Fruit fly (Drosophila melanogaster) whole organism, embryonic: ENCODE measurements around the gene ppk24.

Experiments
- Ada2b ChIP-seq: fragments of 200-800 bp; sonication (Bioruptor generic); IDR thresholded peaks from 2 replicates; pipeline ENCODE4 v1.3.6; 2022; ENCODE audit warnings: missing biosample characterization, missing genetic modification characterization
- Adf1 ChIP-seq: fragments of 200-800 bp; sonication (Bioruptor generic); IDR thresholded peaks from 2 replicates; pipeline ENCODE4 v1.3.6; 2022; ENCODE audit warnings: missing biosample characterization, missing genetic modification characterization
- Asciz ChIP-seq: fragments of 200-800 bp; sonication (Bioruptor generic); optimal IDR thresholded peaks from 2 replicates; lab custom pipeline; 2017; ENCODE audit warnings: missing biosample characterization, mild to moderate bottlenecking, missing genetic modification characterization, missing genetic modification reagents
- CG10209 ChIP-seq: fragments of 200-800 bp; sonication (Bioruptor generic); optimal IDR thresholded peaks from 3 replicates; lab custom pipeline; 2017; ENCODE audit warnings: missing biosample characterization, mild to moderate bottlenecking, missing genetic modification characterization, missing genetic modification reagents
- CG10267 ChIP-seq: fragments of 200-800 bp; sonication (Bioruptor generic); optimal IDR thresholded peaks from 2 replicates; lab custom pipeline; 2018; ENCODE audit warnings: missing biosample characterization, mild to moderate bottlenecking, missing genetic modification characterization, moderate library complexity
- CG10321 ChIP-seq: fragments of 200-800 bp; sonication (Bioruptor generic); IDR thresholded peaks from 2 replicates; pipeline ENCODE4 v1.3.6; 2022; ENCODE audit warnings: missing biosample characterization, missing genetic modification characterization
- CG11723 ChIP-seq: fragments of 200-800 bp; sonication (Bioruptor generic); optimal IDR thresholded peaks from 2 replicates; lab custom pipeline; 2017; ENCODE audit warnings: missing biosample characterization, mild to moderate bottlenecking, missing genetic modification characterization
- CG13894 ChIP-seq: fragments of 200-800 bp; sonication (Bioruptor generic); optimal IDR thresholded peaks from 3 replicates; lab custom pipeline; 2018; ENCODE audit warnings: missing biosample characterization, mild to moderate bottlenecking, missing genetic modification characterization, moderate library complexity
- CG14014 ChIP-seq: fragments of 200-800 bp; sonication (Bioruptor generic); IDR thresholded peaks from 2 replicates; pipeline ENCODE4 v1.3.6; 2022; ENCODE audit warnings: missing biosample characterization, missing genetic modification characterization
- CG14050 ChIP-seq: fragments of 200-800 bp; sonication (Bioruptor generic); IDR thresholded peaks from 3 replicates; pipeline ENCODE4 v1.3.6; 2022; ENCODE audit warnings: missing biosample characterization, missing genetic modification characterization
- CG14667 ChIP-seq: fragments of 200-800 bp; sonication (Bioruptor generic); IDR thresholded peaks from 2 replicates; pipeline ENCODE4 v1.3.6; 2022; ENCODE audit warnings: missing biosample characterization, missing genetic modification characterization
- CG16813 ChIP-seq: fragments of 200-800 bp; sonication (Bioruptor generic); IDR thresholded peaks from 3 replicates; pipeline ENCODE4 v1.3.6; 2022; ENCODE audit warnings: missing biosample characterization, missing genetic modification characterization; ENCODE audit not compliant: partially characterized antibody
- CG17361 ChIP-seq: fragments of 200-800 bp; sonication (Bioruptor generic); IDR thresholded peaks from 3 replicates; pipeline ENCODE4 v1.3.6; 2022; ENCODE audit warnings: missing biosample characterization, missing genetic modification characterization
- CG2199 ChIP-seq: fragments of 200-800 bp; sonication (Bioruptor generic); IDR thresholded peaks from 3 replicates; pipeline ENCODE4 v1.3.6; 2022; ENCODE audit warnings: missing biosample characterization, missing genetic modification characterization
- CG4328 ChIP-seq: fragments of 200-800 bp; sonication (Bioruptor generic); optimal IDR thresholded peaks from 3 replicates; lab custom pipeline; 2017; ENCODE audit warnings: missing biosample characterization, missing genetic modification reagents, missing genetic modification characterization
- CG4424 ChIP-seq: fragments of 200-800 bp; sonication (Bioruptor generic); optimal IDR thresholded peaks from 3 replicates; lab custom pipeline; 2016; ENCODE audit warnings: missing biosample characterization, missing genetic modification characterization
- CG7556 ChIP-seq: fragments of 200-800 bp; sonication (Bioruptor generic); optimal IDR thresholded peaks from 2 replicates; lab custom pipeline; 2017; ENCODE audit warnings: missing biosample characterization, mild to moderate bottlenecking, missing genetic modification characterization
- CG9817 ChIP-seq: fragments of 200-800 bp; sonication (Bioruptor generic); optimal IDR thresholded peaks from 2 replicates; lab custom pipeline; 2018; ENCODE audit warnings: missing biosample characterization, mild to moderate bottlenecking, missing genetic modification characterization, moderate library complexity
- Dip3 ChIP-seq: fragments of 200-800 bp; sonication (Bioruptor generic); optimal IDR thresholded peaks from 3 replicates; lab custom pipeline; 2016; ENCODE audit warnings: missing biosample characterization, missing genetic modification characterization
- Fer1 ChIP-seq: fragments of 200-800 bp; sonication (Bioruptor generic); optimal IDR thresholded peaks from 2 replicates; lab custom pipeline; 2017; ENCODE audit warnings: missing biosample characterization, mild to moderate bottlenecking, missing genetic modification characterization
- Fer3 ChIP-seq: fragments of 200-800 bp; sonication (Bioruptor generic); optimal IDR thresholded peaks from 2 replicates; lab custom pipeline; 2018; ENCODE audit warnings: missing biosample characterization, mild to moderate bottlenecking, missing genetic modification characterization, moderate library complexity
- HHEX ChIP-seq: fragments of 200-800 bp; sonication (Bioruptor generic); optimal IDR thresholded peaks from 3 replicates; lab custom pipeline; 2017; ENCODE audit warnings: missing biosample characterization, mild to moderate bottlenecking, missing genetic modification characterization, missing genetic modification reagents
- HLH4C ChIP-seq: fragments of 200-800 bp; sonication (Bioruptor generic); IDR thresholded peaks from 3 replicates; pipeline ENCODE4 v1.3.6; 2022; ENCODE audit warnings: missing biosample characterization, missing genetic modification characterization; ENCODE audit not compliant: partially characterized antibody
- Hey ChIP-seq: fragments of 200-800 bp; sonication (Bioruptor generic); optimal IDR thresholded peaks from 3 replicates; lab custom pipeline; 2018; ENCODE audit warnings: missing biosample characterization, mild to moderate bottlenecking, missing genetic modification characterization
- Hr51 ChIP-seq, 2 experiments: fragments of 200-800 bp; sonication (Bioruptor generic); optimal IDR thresholded peaks; 2 replicates in 1 of 2; 3 replicates in 1 of 2; lab custom pipeline; 2016 to 2018; ENCODE audit warnings: missing biosample characterization in 2 of 2, missing genetic modification characterization in 2 of 2, mild to moderate bottlenecking in 1 of 2, moderate library complexity in 1 of 2
- Hr78 ChIP-seq, 2 experiments: fragments of 200-800 bp in 1 of 2; fragments of >200 bp in 1 of 2; sonication (Bioruptor generic) in 1 of 2; optimal IDR thresholded peaks; 2 replicates each; lab custom pipeline; 2017 to 2019; ENCODE audit warnings: missing biosample characterization in 2 of 2, missing genetic modification characterization in 2 of 2, mild to moderate bottlenecking in 1 of 2, moderate library complexity in 1 of 2
- Hsf ChIP-seq: fragments of 200-800 bp; sonication (Bioruptor generic); optimal IDR thresholded peaks from 3 replicates; lab custom pipeline; 2016; ENCODE audit warnings: missing biosample characterization, missing genetic modification characterization
- Med ChIP-seq: fragments of 200-800 bp; sonication (Bioruptor generic); peaks from one replicate; lab custom pipeline; 2016; ENCODE audit warnings: missing biosample characterization, missing genetic modification characterization, mild to moderate bottlenecking, inconsistent platforms, moderate library complexity
- Sry-δ ChIP-seq: fragments of 200-800 bp; sonication (Bioruptor generic); optimal IDR thresholded peaks from 2 replicates; lab custom pipeline; 2016; ENCODE audit warnings: missing biosample characterization, missing genetic modification characterization
- Ssrp ChIP-seq: fragments of 200-800 bp; sonication (Bioruptor generic); optimal IDR thresholded peaks from 2 replicates; lab custom pipeline; 2018; ENCODE audit warnings: missing biosample characterization, mild to moderate bottlenecking, missing genetic modification characterization, moderate library complexity
- chm ChIP-seq: fragments of 200-800 bp; sonication (Bioruptor generic); IDR thresholded peaks from 2 replicates; pipeline ENCODE4 v1.3.6; 2022; ENCODE audit warnings: missing biosample characterization, missing genetic modification characterization
- ci ChIP-seq: fragments of 200-800 bp; sonication (Bioruptor generic); IDR thresholded peaks from 3 replicates; pipeline ENCODE4 v1.3.6; 2022; ENCODE audit warnings: missing biosample characterization, missing genetic modification characterization
- crc ChIP-seq: fragments of 200-800 bp; sonication (Bioruptor generic); optimal IDR thresholded peaks from 2 replicates; lab custom pipeline; 2016; ENCODE audit warnings: missing biosample characterization, missing genetic modification characterization
- crp ChIP-seq, 2 experiments: fragments of 200-800 bp; sonication (Bioruptor generic); optimal IDR thresholded peaks; 2 replicates in 1 of 2; 3 replicates in 1 of 2; lab custom pipeline; 2017; ENCODE audit warnings: missing biosample characterization in 2 of 2, missing genetic modification characterization in 2 of 2, mild to moderate bottlenecking in 1 of 2, moderate library complexity in 1 of 2
- cwo ChIP-seq: fragments of 200-800 bp; sonication (Bioruptor generic); optimal IDR thresholded peaks from 3 replicates; lab custom pipeline; 2017; ENCODE audit warnings: missing biosample characterization, missing genetic modification characterization, mild to moderate bottlenecking, moderate library complexity, missing genetic modification reagents
- da ChIP-seq: fragments of 200-800 bp; sonication (Bioruptor generic); optimal IDR thresholded peaks from 2 replicates; lab custom pipeline; 2016; ENCODE audit warnings: missing biosample characterization, missing genetic modification characterization
- dati ChIP-seq: fragments of 200-800 bp; sonication (Bioruptor generic); IDR thresholded peaks from 2 replicates; pipeline ENCODE4 v1.3.6; 2022; ENCODE audit warnings: missing biosample characterization, missing genetic modification characterization
- emc ChIP-seq: fragments of 200-800 bp; sonication (Bioruptor generic); optimal IDR thresholded peaks from 2 replicates; lab custom pipeline; 2016; ENCODE audit warnings: missing biosample characterization, missing genetic modification characterization
- exex ChIP-seq: fragments of 200-800 bp; sonication (Bioruptor generic); optimal IDR thresholded peaks from 4 replicates; lab custom pipeline; 2018; ENCODE audit warnings: missing biosample characterization, mild to moderate bottlenecking, missing genetic modification characterization, moderate library complexity
- her ChIP-seq: fragments of 200-800 bp; sonication (Bioruptor generic); optimal IDR thresholded peaks from 2 replicates; lab custom pipeline; 2016; ENCODE audit warnings: missing biosample characterization, missing genetic modification characterization
- mld ChIP-seq: fragments of 200-800 bp; sonication (Bioruptor generic); IDR thresholded peaks from 3 replicates; pipeline ENCODE4 v1.3.6; 2022; ENCODE audit warnings: missing biosample characterization, missing genetic modification characterization; ENCODE audit not compliant: partially characterized antibody
- nmo ChIP-seq: fragments of 200-800 bp; sonication (Bioruptor generic); optimal IDR thresholded peaks from 2 replicates; lab custom pipeline; 2018; ENCODE audit warnings: missing biosample characterization, mild to moderate bottlenecking, missing genetic modification characterization, moderate library complexity
- onecut ChIP-seq: fragments of 200-800 bp; sonication (Bioruptor generic); IDR thresholded peaks from 2 replicates; pipeline ENCODE4 v1.3.6; 2022; ENCODE audit warnings: missing biosample characterization, missing genetic modification characterization
- phol ChIP-seq: fragments of 200-800 bp; sonication (Bioruptor generic); optimal IDR thresholded peaks from 3 replicates; lab custom pipeline; 2018; ENCODE audit warnings: missing biosample characterization, mild to moderate bottlenecking, missing genetic modification characterization, moderate library complexity
- sens-2 ChIP-seq: fragments of 200-800 bp; sonication (Bioruptor generic); IDR thresholded peaks from 2 replicates; pipeline ENCODE4 v1.3.6; 2022; ENCODE audit warnings: missing biosample characterization, missing genetic modification characterization
- sug ChIP-seq: fragments of 200-800 bp; optimal IDR thresholded peaks from 2 replicates; lab custom pipeline; 2019; ENCODE audit warnings: missing biosample characterization, mild to moderate bottlenecking, missing genetic modification characterization, moderate library complexity
- unpg ChIP-seq: fragments of 200-800 bp; sonication (Bioruptor generic); optimal IDR thresholded peaks from 3 replicates; lab custom pipeline; 2018; ENCODE audit warnings: missing biosample characterization, mild to moderate bottlenecking, missing genetic modification characterization, moderate library complexity
- wek ChIP-seq: fragments of 200-800 bp; sonication (Bioruptor generic); optimal IDR thresholded peaks from 3 replicates; lab custom pipeline; 2018; ENCODE audit warnings: missing biosample characterization, mild to moderate bottlenecking, missing genetic modification characterization, moderate library complexity
- zfh2 ChIP-seq: fragments of 200-800 bp; sonication (Bioruptor generic); optimal IDR thresholded peaks from 2 replicates; lab custom pipeline; 2016; ENCODE audit warnings: missing biosample characterization, missing genetic modification characterization

The ppk24 gene

DNA sequence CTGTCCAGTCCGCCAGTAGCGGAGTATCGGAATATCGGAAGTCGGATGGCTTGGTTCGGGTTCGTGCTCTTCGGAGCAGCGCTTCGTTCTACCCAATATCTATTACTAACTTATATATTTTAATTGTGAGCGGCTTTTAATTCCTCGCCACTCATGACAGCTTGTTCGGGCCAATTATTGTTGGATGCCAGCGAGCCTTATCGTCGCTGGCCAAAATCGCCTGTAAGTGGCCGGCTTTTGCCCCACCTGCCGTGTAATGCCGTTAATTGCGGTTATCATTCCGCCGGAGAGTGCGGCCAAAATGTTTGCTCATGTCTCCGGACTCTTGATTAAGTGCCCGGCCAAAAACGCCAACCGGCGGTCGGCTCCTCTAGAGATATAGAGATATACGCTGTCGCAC lies 39.8 kb downstream of the ppk24 start, which contains the start of gene pHCl-2 (continued):
- no peak for TF ChIP-seq zfh2 (GFP tag; lab: Kevin White, UChicago)
- TF ChIP-seq Dip3 (GFP tag; lab: Kevin White, UChicago): no peak
- TF ChIP-seq CG13894 (tag; lab: Kevin White, UChicago): no peak
- no peak for TF ChIP-seq HHEX (GFP tag; lab: Kevin White, UChicago)
- no peak for TF ChIP-seq her
- no peak for TF ChIP-seq CG2199 (GFP tag; lab: Robert Waterston, UW)
- TF ChIP-seq sug (tag; lab: Kevin White, UChicago): peak; percentile 36
- TF ChIP-seq exex (tag; lab: Kevin White, UChicago): peak; percentile 27
- no peak for TF ChIP-seq CG4328 (GFP tag; lab: Kevin White, UChicago)
- no peak for TF ChIP-seq chm (GFP tag; lab: Robert Waterston, UW)
- TF ChIP-seq crc (GFP tag; lab: Kevin White, UChicago): no peak

DNA sequence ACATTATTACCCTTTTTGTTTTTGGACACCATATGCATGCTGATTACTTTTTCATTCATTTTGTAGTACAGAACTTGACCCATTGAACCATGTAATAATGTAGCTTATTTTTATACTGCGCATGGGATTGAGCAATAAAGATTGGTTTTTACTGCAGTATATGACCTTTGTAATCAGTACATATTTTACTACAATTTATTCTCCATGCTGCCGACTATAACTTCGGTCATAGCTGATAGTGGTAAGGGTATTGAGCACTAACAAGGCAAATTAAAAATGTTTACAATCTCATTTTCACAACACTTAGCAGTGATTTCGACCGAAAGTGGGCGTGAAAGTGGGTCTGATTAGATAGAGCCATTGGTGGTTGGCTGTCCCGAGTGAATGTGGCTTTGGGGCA lies 40.9 kb downstream of the ppk24 start:
- TF ChIP-seq Hsf (GFP tag; lab: Kevin White, UChicago) (no peak), Med (GFP tag; lab: Kevin White, UChicago) (peak; percentile 53), HLH4C (GFP tag; lab: Robert Waterston, UW) (no peak), Hr51 (GFP tag; optimal IDR thresholded peaks at IDR 0.05; lab: Kevin White, UChicago) (peak in 1 of 2 experiments; percentile 29), CG10209 (GFP tag; lab: Kevin White, UChicago) (peak; percentile 1), CG14050 (GFP tag; lab: Robert Waterston, UW) (no peak), CG16813 (GFP tag; lab: Robert Waterston, UW) (no peak), Ssrp (tag; lab: Kevin White, UChicago) (no peak), phol (peak; percentile 20), Adf1 (no peak), CG10321 (GFP tag; lab: Robert Waterston, UW) (no peak), unpg (GFP tag; lab: Kevin White, UChicago) (peak; percentile 24), Fer3 (no peak), CG4424 (GFP tag; lab: Kevin White, UChicago) (peak; percentile 8), CG11723 (GFP tag; lab: Kevin White, UChicago) (no peak), ci (GFP tag; lab: Robert Waterston, UW) (0 out of 3 replicates have a peak, but pooled peaks have one; percentile 15), Hey (tag; lab: Kevin White, UChicago) (no peak), nmo (GFP tag; lab: Kevin White, UChicago) (no peak), CG9817 (tag; lab: Kevin White, UChicago) (no peak), onecut (GFP tag; lab: Robert Waterston, UW) (no peak), sens-2 (GFP tag; lab: Robert Waterston, UW) (0 out of 2 replicates have a peak, but pooled peaks have one; percentile 46), CG14014 (no peak), mld (GFP tag; lab: Robert Waterston, UW) (no peak), Ada2b (GFP tag; lab: Robert Waterston, UW) (no peak), emc (GFP tag; lab: Kevin White, UChicago) (no peak), Fer1 (GFP tag; lab: Kevin White, UChicago) (no peak), sug (tag; lab: Kevin White, UChicago) (peak; percentile 34), CG14667 (GFP tag; lab: Robert Waterston, UW) (no peak), dati (no peak), CG17361 (GFP tag; lab: Robert Waterston, UW) (no peak), CG10267 (tag; lab: Kevin White, UChicago) (no peak), Sry-δ (GFP tag; lab: Kevin White, UChicago) (no peak), Asciz (GFP tag; lab: Kevin White, UChicago) (peak; percentile 17), wek (GFP tag; lab: Kevin White, UChicago) (no peak), cwo (GFP tag; lab: Kevin White, UChicago) (peak; percentile 3), Hr78 (GFP tag; optimal IDR thresholded peaks at IDR 0.05; lab: Kevin White, UChicago) (peak in 1 of 2 experiments; percentile 68), CG7556 (no peak), da (GFP tag; lab: Kevin White, UChicago) (no peak), crp (GFP tag; optimal IDR thresholded peaks at IDR 0.05; lab: Kevin White, UChicago) (no peak)
